Worm (Caenorhabditis elegans): ENCODE results near the gene clec-240.

- TF ChIP-seq flt-1 (GFP tag; IDR thresholded peaks at IDR 0.05) (no peak), ztf-23 (GFP tag; IDR thresholded peaks at IDR 0.05) (no peak), cog-1 (tag; optimal IDR thresholded peaks at IDR 0.05) (no peak), tab-1 (GFP tag; IDR thresholded peaks at IDR 0.05) (no peak), klf-2 (GFP tag; conservative IDR thresholded peaks at IDR 0.05) (no peak)
Observed at ce11 chrV:16974919-16975318, 34.9 kb upstream of the clec-240 start, which contains the start of gene srx-54.
